Fruit fly (Drosophila melanogaster) whole organism, embryonic: ENCODE results near the gene CG3014.

ENCODE experiments used
- BEAF-32 ChIP-seq: fragments of 200-800 bp; sonication (Bioruptor generic); optimal IDR thresholded peaks from 3 replicates; lab custom pipeline; 2017; ENCODE audit warnings: missing biosample characterization, missing genetic modification characterization, mild to moderate bottlenecking, moderate library complexity, missing genetic modification reagents
- CG10543 ChIP-seq: fragments of 200-800 bp; sonication (Bioruptor generic); optimal IDR thresholded peaks from 3 replicates; lab custom pipeline; 2017; ENCODE audit warnings: missing biosample characterization, mild to moderate bottlenecking, missing genetic modification characterization, moderate library complexity
- CG13123 ChIP-seq: fragments of 200-800 bp; sonication (Bioruptor generic); optimal IDR thresholded peaks from 2 replicates; lab custom pipeline; 2016; ENCODE audit warnings: missing biosample characterization, missing genetic modification characterization
- CG13424 ChIP-seq: fragments of 200-800 bp; sonication (Bioruptor generic); optimal IDR thresholded peaks from 2 replicates; lab custom pipeline; 2019; ENCODE audit warnings: missing biosample characterization, mild to moderate bottlenecking, missing genetic modification characterization, moderate library complexity
- CG17802 ChIP-seq: fragments of 200-800 bp; sonication (Bioruptor generic); optimal IDR thresholded peaks from 2 replicates; lab custom pipeline; 2018; ENCODE audit warnings: missing biosample characterization, mild to moderate bottlenecking, missing genetic modification characterization, moderate library complexity
- CG2875 ChIP-seq: fragments of 200-800 bp; sonication (Bioruptor generic); optimal IDR thresholded peaks from 2 replicates; lab custom pipeline; 2017; ENCODE audit warnings: missing biosample characterization, mild to moderate bottlenecking, missing genetic modification characterization, missing genetic modification reagents
- CG31441 ChIP-seq: fragments of 200-800 bp; sonication (Bioruptor generic); IDR thresholded peaks from 2 replicates; pipeline ENCODE4 v1.3.6; 2022; ENCODE audit warnings: missing biosample characterization, missing genetic modification characterization
- CG34376 ChIP-seq: fragments of 200-800 bp; sonication (Bioruptor generic); optimal IDR thresholded peaks from 2 replicates; lab custom pipeline; 2018; ENCODE audit warnings: missing biosample characterization, mild to moderate bottlenecking, missing genetic modification characterization
- CG3838 ChIP-seq: fragments of 200-800 bp; sonication (Bioruptor generic); optimal IDR thresholded peaks from 3 replicates; lab custom pipeline; 2016; ENCODE audit warnings: missing biosample characterization, missing genetic modification characterization
- CG4730 ChIP-seq: fragments of 200-800 bp; sonication (Bioruptor generic); IDR thresholded peaks from 2 replicates; pipeline ENCODE4 v1.3.6; 2022; ENCODE audit warnings: missing biosample characterization, missing genetic modification characterization
- CG5180 ChIP-seq: fragments of 200-800 bp; sonication (Bioruptor generic); optimal IDR thresholded peaks from 3 replicates; lab custom pipeline; 2017; ENCODE audit warnings: missing biosample characterization, missing genetic modification characterization, mild to moderate bottlenecking, moderate library complexity, missing genetic modification reagents
- CG6854 ChIP-seq: fragments of 200-800 bp; sonication (Bioruptor generic); optimal IDR thresholded peaks from 3 replicates; lab custom pipeline; 2017; ENCODE audit warnings: missing biosample characterization, mild to moderate bottlenecking, missing genetic modification characterization
- CG7963 ChIP-seq: fragments of 200-800 bp; sonication (Bioruptor generic); IDR thresholded peaks from 3 replicates; pipeline ENCODE4 v1.3.6; 2022; ENCODE audit warnings: missing biosample characterization, missing genetic modification characterization; ENCODE audit not compliant: partially characterized antibody
- CkIIα-i1 ChIP-seq: fragments of 200-800 bp; sonication (Bioruptor generic); IDR thresholded peaks from 2 replicates; pipeline ENCODE4 v1.3.6; 2022; ENCODE audit warnings: missing biosample characterization, missing genetic modification characterization
- Dek ChIP-seq: fragments of 200-800 bp; sonication (Bioruptor generic); optimal IDR thresholded peaks from 3 replicates; lab custom pipeline; 2019; ENCODE audit warnings: missing biosample characterization, mild to moderate bottlenecking, missing genetic modification characterization, moderate library complexity
- Dip3 ChIP-seq: fragments of 200-800 bp; sonication (Bioruptor generic); optimal IDR thresholded peaks from 3 replicates; lab custom pipeline; 2016; ENCODE audit warnings: missing biosample characterization, missing genetic modification characterization
- Ets97D ChIP-seq: fragments of 200-800 bp; sonication (Bioruptor generic); optimal IDR thresholded peaks from 3 replicates; lab custom pipeline; 2016; ENCODE audit warnings: missing biosample characterization, missing genetic modification characterization
- GATAe ChIP-seq: fragments of 200-800 bp; sonication (Bioruptor generic); conservative IDR thresholded peaks from 2 replicates; pipeline ENCODE4 v1.3.6; 2022; ENCODE audit warnings: missing biosample characterization, missing genetic modification characterization
- HmgZ ChIP-seq: fragments of 200-800 bp; sonication (Bioruptor generic); optimal IDR thresholded peaks from 2 replicates; lab custom pipeline; 2018; ENCODE audit warnings: missing biosample characterization, mild to moderate bottlenecking, missing genetic modification characterization
- Lim3 ChIP-seq: fragments of 200-800 bp; sonication (Bioruptor generic); IDR thresholded peaks from 2 replicates; pipeline ENCODE4 v1.3.6; 2022; ENCODE audit warnings: missing biosample characterization, missing genetic modification characterization
- NFAT ChIP-seq: fragments of 200-800 bp; sonication (Bioruptor generic); IDR thresholded peaks from 2 replicates; pipeline ENCODE4 v1.3.6; 2022; ENCODE audit warnings: missing biosample characterization, missing genetic modification characterization
- Optix ChIP-seq: fragments of 200-800 bp; sonication (Bioruptor generic); IDR thresholded peaks from 3 replicates; pipeline ENCODE4 v1.3.6; 2022; ENCODE audit warnings: missing biosample characterization, missing genetic modification characterization
- abd-A ChIP-seq: fragments of 200-800 bp; sonication (Bioruptor generic); optimal IDR thresholded peaks from 3 replicates; lab custom pipeline; 2019; ENCODE audit warnings: missing biosample characterization, mild to moderate bottlenecking, missing genetic modification characterization, moderate library complexity
- amos ChIP-seq: fragments of 200-800 bp; sonication (Bioruptor generic); IDR thresholded peaks from 2 replicates; pipeline ENCODE4 v1.3.6; 2022; ENCODE audit warnings: missing biosample characterization, missing genetic modification characterization; ENCODE audit not compliant: partially characterized antibody
- chinmo ChIP-seq: fragments of 200-800 bp; sonication (Bioruptor generic); IDR thresholded peaks from 4 replicates; pipeline ENCODE4 v1.3.6; 2022; ENCODE audit warnings: missing biosample characterization, missing genetic modification characterization; ENCODE audit not compliant: partially characterized antibody
- ci ChIP-seq: fragments of 200-800 bp; sonication (Bioruptor generic); IDR thresholded peaks from 3 replicates; pipeline ENCODE4 v1.3.6; 2022; ENCODE audit warnings: missing biosample characterization, missing genetic modification characterization
- crp ChIP-seq, 2 experiments: fragments of 200-800 bp; sonication (Bioruptor generic); optimal IDR thresholded peaks; 2 replicates in 1 of 2; 3 replicates in 1 of 2; lab custom pipeline; 2017; ENCODE audit warnings: missing biosample characterization in 2 of 2, missing genetic modification characterization in 2 of 2, mild to moderate bottlenecking in 1 of 2, moderate library complexity in 1 of 2
- cwo ChIP-seq: fragments of 200-800 bp; sonication (Bioruptor generic); optimal IDR thresholded peaks from 3 replicates; lab custom pipeline; 2017; ENCODE audit warnings: missing biosample characterization, missing genetic modification characterization, mild to moderate bottlenecking, moderate library complexity, missing genetic modification reagents
- exex ChIP-seq: fragments of 200-800 bp; sonication (Bioruptor generic); optimal IDR thresholded peaks from 4 replicates; lab custom pipeline; 2018; ENCODE audit warnings: missing biosample characterization, mild to moderate bottlenecking, missing genetic modification characterization, moderate library complexity
- fu2 ChIP-seq: fragments of 200-800 bp; sonication (Bioruptor generic); optimal IDR thresholded peaks from 2 replicates; lab custom pipeline; 2016; ENCODE audit warnings: missing biosample characterization, missing genetic modification characterization
- grn ChIP-seq: fragments of 200-800 bp; sonication (Bioruptor generic); optimal IDR thresholded peaks from 3 replicates; lab custom pipeline; 2017; ENCODE audit warnings: missing biosample characterization, missing genetic modification characterization
- her ChIP-seq: fragments of 200-800 bp; sonication (Bioruptor generic); optimal IDR thresholded peaks from 2 replicates; lab custom pipeline; 2016; ENCODE audit warnings: missing biosample characterization, missing genetic modification characterization
- jing ChIP-seq: fragments of 200-800 bp; sonication (Bioruptor generic); optimal IDR thresholded peaks from 2 replicates; lab custom pipeline; 2018; ENCODE audit warnings: missing biosample characterization, mild to moderate bottlenecking, missing genetic modification characterization
- kay ChIP-seq: fragments of 200-800 bp; sonication (Bioruptor generic); optimal IDR thresholded peaks from 2 replicates; lab custom pipeline; 2016; ENCODE audit warnings: missing biosample characterization, missing genetic modification characterization
- lab ChIP-seq: fragments of 200-800 bp; sonication (Bioruptor generic); optimal IDR thresholded peaks from 3 replicates; lab custom pipeline; 2017; ENCODE audit warnings: missing biosample characterization, missing genetic modification characterization, mild to moderate bottlenecking, moderate library complexity, missing genetic modification reagents
- mirr ChIP-seq: fragments of 200-800 bp; sonication (Bioruptor generic); optimal IDR thresholded peaks from 3 replicates; lab custom pipeline; 2018; ENCODE audit warnings: missing biosample characterization, mild to moderate bottlenecking, missing genetic modification characterization
- nerfin-1 ChIP-seq: fragments of 200-800 bp; sonication (Bioruptor generic); optimal IDR thresholded peaks from 3 replicates; lab custom pipeline; 2019; ENCODE audit warnings: missing biosample characterization, mild to moderate bottlenecking, missing genetic modification characterization, moderate library complexity
- pfk ChIP-seq: fragments of 200-800 bp; sonication (Bioruptor generic); optimal IDR thresholded peaks from 2 replicates; lab custom pipeline; 2018; ENCODE audit warnings: missing biosample characterization, mild to moderate bottlenecking, missing genetic modification characterization, moderate library complexity
- psq ChIP-seq: fragments of 200-800 bp; sonication (Bioruptor generic); optimal IDR thresholded peaks from 2 replicates; lab custom pipeline; 2017; ENCODE audit warnings: missing biosample characterization, missing genetic modification characterization
- pzg ChIP-seq: fragments of 200-800 bp; sonication (Bioruptor generic); optimal IDR thresholded peaks from 3 replicates; lab custom pipeline; 2018; ENCODE audit warnings: missing biosample characterization, mild to moderate bottlenecking, missing genetic modification characterization, moderate library complexity
- sna ChIP-seq: fragments of 200-800 bp; sonication (Bioruptor generic); IDR thresholded peaks from 2 replicates; pipeline ENCODE4 v1.3.6; 2022; ENCODE audit warnings: missing biosample characterization, missing genetic modification characterization; ENCODE audit not compliant: partially characterized antibody
- sob ChIP-seq: fragments of 200-800 bp; sonication (Bioruptor generic); IDR thresholded peaks from 2 replicates; pipeline ENCODE4 v1.3.6; 2022; ENCODE audit warnings: missing biosample characterization, missing genetic modification characterization
- sug ChIP-seq: fragments of 200-800 bp; optimal IDR thresholded peaks from 2 replicates; lab custom pipeline; 2019; ENCODE audit warnings: missing biosample characterization, mild to moderate bottlenecking, missing genetic modification characterization, moderate library complexity
- vnd ChIP-seq: fragments of 200-800 bp; sonication (Bioruptor generic); IDR thresholded peaks from 3 replicates; pipeline ENCODE4 v1.3.6; 2022; ENCODE audit warnings: missing biosample characterization, missing genetic modification characterization; ENCODE audit not compliant: partially characterized antibody

CG3014 gene

DNA sequence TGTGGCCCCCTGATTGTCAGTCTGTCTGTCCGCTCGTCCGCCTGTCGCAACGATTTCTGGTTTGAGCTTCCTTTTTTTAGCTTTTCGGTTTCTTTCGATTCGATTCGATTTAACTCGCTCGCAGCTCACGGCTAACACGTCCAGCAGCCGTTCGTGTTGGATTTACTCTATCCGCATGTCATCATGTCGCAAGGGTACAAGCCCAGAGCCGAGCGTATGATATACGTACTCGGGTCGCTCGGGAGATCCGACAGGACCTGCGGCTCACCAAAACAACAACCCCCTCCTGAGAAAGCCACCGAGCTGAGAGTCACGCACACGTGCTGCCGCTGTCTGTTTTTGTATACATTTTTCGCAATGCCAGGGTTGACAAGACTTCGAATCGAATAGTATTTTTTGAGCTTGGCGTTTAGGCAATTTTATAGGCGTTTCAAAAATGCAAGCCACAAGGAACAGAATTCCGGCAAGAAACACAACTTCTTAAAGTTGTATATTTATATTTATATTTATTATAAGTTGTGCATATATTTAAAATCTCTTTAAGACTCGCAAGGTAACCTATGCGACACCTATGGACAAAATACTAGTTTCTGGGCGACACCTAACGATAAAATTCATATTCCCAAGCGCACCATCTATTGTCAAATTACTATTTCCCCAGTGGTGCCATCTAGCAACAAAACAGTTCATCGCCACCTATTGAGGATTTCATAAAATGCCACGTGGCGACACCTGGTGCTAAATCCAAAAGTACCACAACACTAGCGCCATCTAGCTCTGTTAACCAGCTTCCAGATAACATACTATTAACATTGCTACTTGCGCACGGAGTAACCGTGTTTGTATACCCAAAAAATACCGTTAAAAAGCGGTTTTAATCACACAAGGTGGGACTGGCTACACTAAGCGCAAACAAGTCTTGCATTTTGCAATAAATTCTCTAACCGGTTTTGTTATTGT, 7.3 kb upstream of the CG3014 start, which contains the start of the genes CG2993 and sgll (continued):
- TF ChIP-seq BEAF-32 (GFP tag; lab: Kevin White, UChicago) (peak; percentile 21), Ets97D (GFP tag; lab: Kevin White, UChicago) (peak; percentile 78), CG5180 (GFP tag; lab: Kevin White, UChicago) (peak; percentile 39), nerfin-1 (tag; lab: Kevin White, UChicago) (peak; percentile 37), fu2 (peak; percentile 83)

DNA sequence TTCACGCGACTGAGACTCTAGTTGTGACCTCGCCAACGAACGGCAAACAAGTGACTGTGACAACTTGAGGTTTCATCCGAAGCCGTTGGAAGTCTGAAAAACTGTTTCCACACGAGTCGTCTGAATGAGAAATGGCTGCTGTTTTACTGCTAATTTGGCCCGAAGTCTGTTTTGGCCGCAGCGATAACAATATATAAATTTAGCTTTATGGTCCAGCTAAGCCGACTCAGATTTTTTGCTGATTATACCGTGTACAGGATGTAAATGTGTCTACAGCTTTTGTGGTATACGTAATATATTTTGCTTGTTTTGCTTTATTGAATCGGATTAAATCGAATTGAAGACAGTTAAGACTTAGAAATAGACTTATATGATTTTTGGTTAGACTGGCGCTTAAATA, 1.7 kb upstream of the CG3014 start, which contains the start of gene CG18268:
Gene CG18268 (minus strand): TSS at position 101 of the 400 bp plus-strand sequence.
- TF ChIP-seq CG7963 (GFP tag; lab: Robert Waterston, UW) (no peak), sna (GFP tag; lab: Robert Waterston, UW) (no peak), vnd (no peak), pzg (GFP tag; lab: Kevin White, UChicago) (no peak), Optix (GFP tag; lab: Robert Waterston, UW) (no peak), sob (GFP tag; lab: Robert Waterston, UW) (no peak), CG13123 (no peak), CG31441 (GFP tag; lab: Robert Waterston, UW) (no peak)
- TF ChIP-seq, all 482 proteins: peak for 0

DNA sequence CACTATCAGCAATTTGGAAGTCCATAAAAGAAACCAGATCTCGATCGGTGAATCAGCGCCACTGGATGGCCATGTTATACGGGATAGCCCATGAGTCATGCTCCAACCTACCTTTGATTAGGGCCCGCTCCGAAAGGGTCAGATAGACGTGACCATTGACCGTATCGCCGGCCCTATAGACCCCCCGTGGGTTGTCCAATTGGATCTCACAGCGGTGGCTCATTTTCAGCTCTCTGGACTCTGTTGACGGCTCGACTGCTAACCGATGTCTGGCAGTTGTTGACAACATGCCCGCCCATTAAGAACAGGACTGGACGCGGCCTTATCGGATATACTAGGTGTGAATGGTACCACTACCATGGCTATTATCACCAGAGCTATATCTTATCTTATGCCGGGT, 4.1 kb downstream of the CG3014 start, which contains the start of gene CG18744:
Gene CG18744 (minus strand): TSS at position 247 of the 400 bp plus-strand sequence.
- TF ChIP-seq mirr (GFP tag; lab: Kevin White, UChicago) (peak; percentile 54), psq (GFP tag; lab: Kevin White, UChicago) (no peak), sug (tag; lab: Kevin White, UChicago) (peak; percentile 100), CG3838 (GFP tag; lab: Kevin White, UChicago) (no peak), lab (GFP tag; lab: Kevin White, UChicago) (peak; percentile 23), chinmo (0 out of 4 replicates have a peak, but pooled peaks have one; percentile 16), CG13424 (tag; lab: Kevin White, UChicago) (no peak), CG34376 (peak; percentile 57), Lim3 (0 out of 2 replicates have a peak, but pooled peaks have one; percentile 26), NFAT (GFP tag; lab: Robert Waterston, UW) (0 out of 2 replicates have a peak, but pooled peaks have one; percentile 25), kay (peak; percentile 24), cwo (no peak), amos (peak; percentile 14; the same call in 1 of the 2 replicates), CkIIα-i1 (GFP tag; lab: Robert Waterston, UW) (no peak), CG10543 (GFP tag; lab: Kevin White, UChicago) (no peak), exex (tag; lab: Kevin White, UChicago) (peak; percentile 70), CG2875 (GFP tag; lab: Kevin White, UChicago) (no peak), crp (GFP tag; optimal IDR thresholded peaks at IDR 0.05; lab: Kevin White, UChicago) (no peak), GATAe (GFP tag; lab: Robert Waterston, UW) (peak; percentile 84), ci (GFP tag; lab: Robert Waterston, UW) (no peak), pfk (GFP tag; lab: Kevin White, UChicago) (no peak), HmgZ (tag; lab: Kevin White, UChicago) (peak; percentile 44), Dip3 (no peak), CG6854 (no peak), Dek (tag; lab: Kevin White, UChicago) (no peak), her (no peak), CG17802 (tag; lab: Kevin White, UChicago) (no peak), jing (GFP tag; lab: Kevin White, UChicago) (no peak), CG4730 (GFP tag; lab: Robert Waterston, UW) (no peak), grn (GFP tag; lab: Kevin White, UChicago) (peak; percentile 63), abd-A (tag; lab: Kevin White, UChicago) (no peak)
